Worm (Caenorhabditis elegans) whole organism, L4 larva: ENCODE results near the gene dmsr-12.

Experiments
- F10B5.3 ChIP-seq: sonication (generic microtip); optimal IDR thresholded peaks from 2 replicates; lab custom pipeline; 2016; ENCODE audit warnings: mild to moderate bottlenecking, missing genetic modification characterization, missing compliant biosample characterization
- F44E2.7 ChIP-seq: fragments of 200-800 bp; sonication (Bioruptor generic); IDR thresholded peaks from 2 replicates; pipeline ENCODE4 v2.1.2; 2022; ENCODE audit warnings: missing genetic modification characterization, missing compliant biosample characterization
- Y105C5A.15 ChIP-seq: fragments of 200-800 bp; sonication (Bioruptor generic); IDR thresholded peaks from 2 replicates; pipeline ENCODE4 v1.3.6; 2022; ENCODE audit warnings: missing genetic modification characterization, missing compliant biosample characterization
- Y75B8A.6 ChIP-seq: fragments of 200-800 bp; sonication (Bioruptor generic); IDR thresholded peaks from 2 replicates; pipeline ENCODE4 v1.3.6; 2022; ENCODE audit warnings: missing genetic modification reagents, missing genetic modification characterization, missing compliant biosample characterization
- aly-2 ChIP-seq: sonication (generic microtip); optimal IDR thresholded peaks from 2 replicates; lab custom pipeline; 2018; ENCODE audit warnings: missing biosample characterization, missing genetic modification characterization
- ama-1 ChIP-seq: fragments of 150-350 bp; optimal IDR thresholded peaks from 2 replicates; lab custom pipeline; 2014; ENCODE audit warnings: inconsistent platforms, mixed read lengths
- arid-1 ChIP-seq: fragments of 200-800 bp; sonication (Bioruptor generic); conservative IDR thresholded peaks from 2 replicates; pipeline ENCODE4 v1.3.6; 2022; ENCODE audit warnings: missing genetic modification reagents, missing genetic modification characterization, missing compliant biosample characterization
- attf-4 ChIP-seq: sonication (generic microtip); optimal IDR thresholded peaks from 3 replicates; lab custom pipeline; 2017; ENCODE audit warnings: missing biosample characterization, missing genetic modification characterization
- ceh-20 ChIP-seq: fragments of 200-800 bp; sonication (Bioruptor generic); IDR thresholded peaks from 2 replicates; pipeline ENCODE4 v1.3.6; 2022; ENCODE audit warnings: missing genetic modification reagents, missing genetic modification characterization, missing compliant biosample characterization
- ceh-32 ChIP-seq: sonication (generic microtip); optimal IDR thresholded peaks from 2 replicates; lab custom pipeline; 2016; ENCODE audit warnings: mild to moderate bottlenecking, missing genetic modification characterization, missing compliant biosample characterization; ENCODE audit not compliant: poor library complexity
- ceh-44 ChIP-seq: fragments of 200-800 bp; sonication (Bioruptor generic); IDR thresholded peaks from 2 replicates; pipeline ENCODE4 v1.3.6; 2022; ENCODE audit warnings: missing genetic modification reagents, missing genetic modification characterization, missing compliant biosample characterization
- ceh-62 ChIP-seq: sonication (generic microtip); optimal IDR thresholded peaks from 2 replicates; lab custom pipeline; 2017; ENCODE audit warnings: missing biosample characterization, missing genetic modification characterization
- ces-1 ChIP-seq: fragments of 150-350 bp; sonication (generic microtip); optimal IDR thresholded peaks from 4 replicates; lab custom pipeline; 2014; ENCODE audit warnings: missing biosample characterization, missing genetic modification reagents, missing genetic modification characterization
- daf-12 ChIP-seq: fragments of 150-350 bp; optimal IDR thresholded peaks from 2 replicates; lab custom pipeline; 2014; ENCODE audit warnings: missing biosample characterization, missing genetic modification reagents, missing genetic modification characterization
- daf-19 ChIP-seq: fragments of 200-800 bp; sonication (Bioruptor generic); conservative IDR thresholded peaks from 2 replicates; pipeline ENCODE4 v1.3.6; 2022; ENCODE audit warnings: missing genetic modification characterization, missing compliant biosample characterization
- daf-8 ChIP-seq: fragments of 200-800 bp; sonication (Bioruptor generic); IDR thresholded peaks from 2 replicates; pipeline ENCODE4 v1.3.6; 2022; ENCODE audit warnings: missing genetic modification characterization, missing compliant biosample characterization
- dmd-6 ChIP-seq: fragments of 200-800 bp; sonication (Bioruptor generic); IDR thresholded peaks from 2 replicates; pipeline ENCODE4 v1.3.6; 2022; ENCODE audit warnings: missing genetic modification reagents, missing genetic modification characterization, missing compliant biosample characterization
- dpl-1 ChIP-seq: fragments of 150-350 bp; optimal IDR thresholded peaks from 2 replicates; lab custom pipeline; 2014; ENCODE audit warnings: missing biosample characterization, missing genetic modification reagents, missing genetic modification characterization
- dve-1 ChIP-seq: sonication (generic microtip); optimal IDR thresholded peaks from 2 replicates; lab custom pipeline; 2017; ENCODE audit warnings: antibody characterized with exemption, mild to moderate bottlenecking, missing genetic modification characterization, missing compliant biosample characterization; ENCODE audit not compliant: insufficient read depth
- fkh-10 ChIP-seq: fragments of 150-350 bp; optimal IDR thresholded peaks from 2 replicates; lab custom pipeline; 2014; ENCODE audit warnings: missing biosample characterization, missing genetic modification reagents, missing genetic modification characterization
- fos-1 ChIP-seq: fragments of 150-350 bp; optimal IDR thresholded peaks from 2 replicates; lab custom pipeline; 2014; ENCODE audit warnings: missing biosample characterization, missing genetic modification characterization
- hif-1 ChIP-seq, 2 experiments: sonication (generic microtip); optimal IDR thresholded peaks; 2 replicates each; lab custom pipeline; 2016 to 2017; ENCODE audit warnings: missing compliant biosample characterization in 2 of 2, missing genetic modification characterization in 2 of 2, missing genetic modification reagents in 2 of 2, missing genotype in 2 of 2, mild to moderate bottlenecking in 1 of 2
- hlh-30 ChIP-seq: sonication (generic microtip); optimal IDR thresholded peaks from 2 replicates; lab custom pipeline; 2017; ENCODE audit warnings: antibody characterized with exemption, mild to moderate bottlenecking, missing genetic modification characterization, missing compliant biosample characterization; ENCODE audit not compliant: insufficient read depth
- hmg-1.1 ChIP-seq: fragments of 200-800 bp; sonication (Bioruptor generic); IDR thresholded peaks from 2 replicates; pipeline ENCODE4 v1.3.6; 2022; ENCODE audit warnings: missing genetic modification reagents, missing genetic modification characterization, missing compliant biosample characterization
- jun-1 ChIP-seq: fragments of 150-350 bp; optimal IDR thresholded peaks from 2 replicates; lab custom pipeline; 2014; ENCODE audit warnings: missing biosample characterization, missing genetic modification reagents, missing genetic modification characterization
- lin-15B ChIP-seq: fragments of 150-350 bp; sonication (generic microtip); optimal IDR thresholded peaks from 3 replicates; lab custom pipeline; 2014; ENCODE audit warnings: missing biosample characterization, missing genetic modification characterization
- lin-39 ChIP-seq: fragments of 150-350 bp; optimal IDR thresholded peaks from 2 replicates; lab custom pipeline; 2014; ENCODE audit warnings: missing biosample characterization, missing genetic modification reagents, missing genetic modification characterization
- mdl-1 ChIP-seq, 2 experiments: fragments of 150-350 bp in 1 of 2; sonication (generic microtip) in 1 of 2; optimal IDR thresholded peaks; 2 replicates each; lab custom pipeline; 2014 to 2017; ENCODE audit warnings: missing biosample characterization in 2 of 2, missing genetic modification characterization in 2 of 2
- mep-1 ChIP-seq: fragments of 150-350 bp; sonication (generic microtip); optimal IDR thresholded peaks from 3 replicates; lab custom pipeline; 2014; ENCODE audit warnings: missing biosample characterization, missing genetic modification characterization
- mxl-2 ChIP-seq: fragments of 200-800 bp; sonication (Bioruptor generic); conservative IDR thresholded peaks from 2 replicates; pipeline ENCODE4 v1.3.6; 2022; ENCODE audit warnings: missing genetic modification reagents, missing genetic modification characterization, missing compliant biosample characterization
- mxl-3 ChIP-seq: fragments of 200-800 bp; sonication (Bioruptor generic); optimal IDR thresholded peaks from 2 replicates; lab custom pipeline; 2018; ENCODE audit warnings: mild to moderate bottlenecking, missing genetic modification characterization, missing compliant biosample characterization
- nhr-11 ChIP-seq: fragments of 150-350 bp; optimal IDR thresholded peaks from 2 replicates; lab custom pipeline; 2014; ENCODE audit warnings: missing biosample characterization, missing genetic modification characterization
- nhr-28 ChIP-seq: fragments of 150-350 bp; optimal IDR thresholded peaks from 2 replicates; lab custom pipeline; 2014; ENCODE audit warnings: missing biosample characterization, missing genetic modification characterization
- nhr-41 ChIP-seq: fragments of 200-800 bp; sonication (Bioruptor generic); IDR thresholded peaks from 2 replicates; pipeline ENCODE4 v1.3.6; 2022; ENCODE audit warnings: missing genetic modification reagents, missing genetic modification characterization, missing compliant biosample characterization
- nhr-48 ChIP-seq: sonication (generic microtip); optimal IDR thresholded peaks from 2 replicates; lab custom pipeline; 2016; ENCODE audit warnings: mild to moderate bottlenecking, missing genetic modification characterization, missing compliant biosample characterization
- nhr-6 ChIP-seq: fragments of 150-350 bp; optimal IDR thresholded peaks from 2 replicates; lab custom pipeline; 2014; ENCODE audit warnings: missing biosample characterization, missing genetic modification characterization
- php-3 ChIP-seq: fragments of 200-800 bp; sonication (Bioruptor generic); IDR thresholded peaks from 2 replicates; pipeline ENCODE4 v1.3.6; 2022; ENCODE audit warnings: missing genetic modification reagents, missing genetic modification characterization, missing compliant biosample characterization
- rbr-2 ChIP-seq: sonication (generic microtip); optimal IDR thresholded peaks from 2 replicates; lab custom pipeline; 2016; ENCODE audit warnings: missing genotype, missing genetic modification characterization, missing compliant biosample characterization
- set-16 ChIP-seq: fragments of 200-800 bp; sonication (Bioruptor generic); IDR thresholded peaks from 2 replicates; pipeline ENCODE4 v1.3.6; 2022; ENCODE audit warnings: missing genetic modification reagents, missing genetic modification characterization, missing compliant biosample characterization
- snpc-1.2 ChIP-seq: fragments of 200-800 bp; sonication (Bioruptor generic); IDR thresholded peaks from 2 replicates; pipeline ENCODE4 v1.3.6; 2022; ENCODE audit warnings: missing genetic modification reagents, missing genetic modification characterization, missing compliant biosample characterization
- spr-3 ChIP-seq: fragments of 200-800 bp; sonication (Bioruptor generic); optimal IDR thresholded peaks from 2 replicates; lab custom pipeline; 2018; ENCODE audit warnings: mild to moderate bottlenecking, missing genetic modification characterization, missing compliant biosample characterization
- tag-97 ChIP-seq: fragments of 200-800 bp; sonication (Bioruptor generic); IDR thresholded peaks from 2 replicates; pipeline ENCODE4 v1.3.6; 2022; ENCODE audit warnings: missing genetic modification characterization, missing compliant biosample characterization
- unc-39 ChIP-seq: sonication (generic microtip); optimal IDR thresholded peaks from 2 replicates; lab custom pipeline; 2017; ENCODE audit warnings: missing biosample characterization, missing genetic modification characterization
- unc-62 ChIP-seq, 3 experiments: fragments of 150-350 bp in 1 of 3; sonication (generic microtip); optimal IDR thresholded peaks in 2 of 3; peaks in 1 of 3; 1 replicate in 1 of 3; 2 replicates in 2 of 3; lab custom pipeline; 2014 to 2017; ENCODE audit warnings: missing biosample characterization in 3 of 3, missing genetic modification characterization in 3 of 3, missing genetic modification reagents in 3 of 3, missing genotype in 1 of 3
- vab-7 ChIP-seq: fragments of 200-800 bp; sonication (Bioruptor generic); IDR thresholded peaks from 2 replicates; pipeline ENCODE4 v1.3.6; 2022; ENCODE audit warnings: missing genetic modification reagents, missing genetic modification characterization, missing compliant biosample characterization
- zfp-2 ChIP-seq: sonication (generic microtip); optimal IDR thresholded peaks from 2 replicates; lab custom pipeline; 2016; ENCODE audit warnings: mild to moderate bottlenecking, missing genetic modification characterization, missing compliant biosample characterization
- ztf-7 ChIP-seq: fragments of 150-350 bp; optimal IDR thresholded peaks from 2 replicates; lab custom pipeline; 2014; ENCODE audit warnings: missing biosample characterization, missing genetic modification characterization

Gene dmsr-12

ce11 chrV:6796894-6797293 lies 9.3 kb downstream of the dmsr-12 start:
- TF ChIP-seq zfp-2 (tag; lab: Kevin White, UChicago) = no peak
- TF ChIP-seq mxl-3 (GFP tag; lab: Kevin White, UChicago) = peak; percentile 70
- no peak for TF ChIP-seq ceh-62 (tag; lab: Kevin White, UChicago)
- no peak for TF ChIP-seq daf-12
- TF ChIP-seq arid-1 (GFP tag; lab: Robert Waterston, UW) = no peak
- TF ChIP-seq attf-4 (tag; lab: Kevin White, UChicago) = no peak
- TF ChIP-seq nhr-48 (tag; lab: Kevin White, UChicago) = no peak
- peak; percentile 56 for TF ChIP-seq mep-1
- no peak for TF ChIP-seq aly-2 (tag; lab: Kevin White, UChicago)
- no peak for TF ChIP-seq unc-62 (GFP tag; optimal IDR thresholded peaks at IDR 0.05 in 1 of 2; lab: Kevin White, UChicago)
- TF ChIP-seq unc-62 (tag; optimal IDR thresholded peaks at IDR 0.05; lab: Kevin White, UChicago) = no peak
- TF ChIP-seq ceh-32 (tag; lab: Kevin White, UChicago) = no peak
- no peak for TF ChIP-seq fkh-10 (GFP tag; lab: Kevin White, UChicago)
- peak in 1 of 2 experiments; percentile 50 for TF ChIP-seq mdl-1 (tag; optimal IDR thresholded peaks at IDR 0.05; lab: Kevin White, UChicago)
- peak; percentile 66 for TF ChIP-seq hmg-1.1
- no peak for TF ChIP-seq Y75B8A.6 (GFP tag; lab: Robert Waterston, UW)
- TF ChIP-seq spr-3 (GFP tag; lab: Kevin White, UChicago) = no peak
- no peak for TF ChIP-seq daf-19 (GFP tag; lab: Robert Waterston, UW)
- no peak for TF ChIP-seq mxl-2
- TF ChIP-seq F10B5.3 (tag; lab: Kevin White, UChicago) = no peak
- TF ChIP-seq fos-1 (tag; lab: Kevin White, UChicago) = no peak
- TF ChIP-seq lin-15B (tag; lab: Kevin White, UChicago) = no peak
- TF ChIP-seq nhr-11 (tag; lab: Kevin White, UChicago) = peak; percentile 18
- TF ChIP-seq vab-7 (GFP tag; lab: Robert Waterston, UW) = no peak
- no peak for TF ChIP-seq ceh-20 (GFP tag; lab: Robert Waterston, UW)
- peak; percentile 36 for TF ChIP-seq dpl-1 (GFP tag; lab: Kevin White, UChicago)
- no peak for TF ChIP-seq nhr-41 (GFP tag; lab: Robert Waterston, UW)
- TF ChIP-seq dve-1 = peak; percentile 24
- no peak for TF ChIP-seq tag-97 (GFP tag; lab: Robert Waterston, UW)
- no peak for TF ChIP-seq dmd-6 (GFP tag; lab: Robert Waterston, UW)
- peak; percentile 38 for TF ChIP-seq nhr-28 (tag; lab: Kevin White, UChicago)
- no peak for TF ChIP-seq ces-1
- peak; percentile 0 for TF ChIP-seq hlh-30 (tag; lab: Kevin White, UChicago)
- no peak for TF ChIP-seq set-16 (GFP tag; lab: Robert Waterston, UW)
- peak; percentile 25 for TF ChIP-seq rbr-2 (tag; lab: Kevin White, UChicago)
- TF ChIP-seq jun-1 (tag; lab: Kevin White, UChicago) = no peak
- TF ChIP-seq nhr-6 = no peak
- no peak for TF ChIP-seq snpc-1.2 (GFP tag; lab: Robert Waterston, UW)
- no peak for TF ChIP-seq F44E2.7 (GFP tag; lab: Robert Waterston, UW)
- no peak for TF ChIP-seq ama-1
- TF ChIP-seq ceh-44 (GFP tag; lab: Robert Waterston, UW) = no peak

DNA sequence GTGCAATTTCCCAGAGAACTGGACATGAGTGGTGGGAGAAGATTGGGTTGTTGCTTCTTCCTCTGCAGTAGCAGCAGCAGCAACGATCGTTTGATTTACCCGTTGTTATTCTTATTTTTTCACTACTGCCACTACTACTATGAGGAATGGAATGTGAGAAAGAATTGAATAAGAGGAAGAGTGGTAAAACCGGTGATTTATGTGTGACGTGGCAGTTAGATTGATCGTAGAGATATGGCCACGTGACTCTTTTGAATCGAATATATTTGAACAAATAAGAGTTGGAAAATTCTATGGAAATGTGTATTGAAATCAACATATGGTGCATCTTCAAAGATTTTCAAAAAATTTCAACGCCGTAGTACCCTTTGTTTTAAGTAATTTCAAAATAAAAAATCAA lies 10.0 kb downstream of the dmsr-12 start:
- no peak for TF ChIP-seq php-3 (GFP tag; lab: Robert Waterston, UW)
- no peak for TF ChIP-seq dpl-1 (GFP tag; lab: Kevin White, UChicago)
- no peak for TF ChIP-seq fos-1 (tag; lab: Kevin White, UChicago)
- TF ChIP-seq daf-8 (GFP tag; lab: Robert Waterston, UW) = no peak
- TF ChIP-seq lin-39 (tag; lab: Kevin White, UChicago) = no peak
- no peak for TF ChIP-seq hmg-1.1
- TF ChIP-seq aly-2 (tag; lab: Kevin White, UChicago) = no peak
- TF ChIP-seq unc-39 (tag; lab: Kevin White, UChicago) = no peak
- TF ChIP-seq tag-97 (GFP tag; lab: Robert Waterston, UW) = no peak
- TF ChIP-seq hif-1 (tag; optimal IDR thresholded peaks at IDR 0.05; lab: Kevin White, UChicago) = no peak
- no peak for TF ChIP-seq snpc-1.2 (GFP tag; lab: Robert Waterston, UW)
- TF ChIP-seq ztf-7 = no peak
- no peak for TF ChIP-seq daf-19 (GFP tag; lab: Robert Waterston, UW)
- TF ChIP-seq Y105C5A.15 (GFP tag; lab: Robert Waterston, UW) = no peak
